Worm (Caenorhabditis elegans) whole organism, young adult: ENCODE results near the gene ctsa-1.1.

Source experiments
- B0019.2 ChIP-seq: fragments of 200-800 bp; sonication (Bioruptor generic); conservative IDR thresholded peaks from 2 replicates; pipeline ENCODE4 v1.3.6; 2022; ENCODE audit warnings: missing genetic modification reagents, missing genetic modification characterization, missing compliant biosample characterization
- aptf-2 ChIP-seq: fragments of 200-800 bp; sonication (Bioruptor generic); conservative IDR thresholded peaks from 2 replicates; pipeline ENCODE4 v1.3.6; 2022; ENCODE audit warnings: missing genetic modification reagents, missing genetic modification characterization, missing compliant biosample characterization
- cebp-2 ChIP-seq: fragments of 200-800 bp; sonication (Bioruptor generic); IDR thresholded peaks from 2 replicates; pipeline ENCODE4 v1.3.6; 2022; ENCODE audit warnings: missing genetic modification characterization, missing compliant biosample characterization
- efl-1 ChIP-seq: fragments of 150-350 bp; optimal IDR thresholded peaks from 2 replicates; lab custom pipeline; 2014; ENCODE audit warnings: missing biosample characterization, missing genetic modification reagents, missing genetic modification characterization
- lin-40 ChIP-seq: sonication (generic microtip); optimal IDR thresholded peaks from 2 replicates; lab custom pipeline; 2016; ENCODE audit warnings: missing genetic modification characterization, mild to moderate bottlenecking, missing compliant biosample characterization, missing genotype, missing genetic modification reagents
- madf-6 ChIP-seq: fragments of 200-800 bp; sonication (Bioruptor generic); IDR thresholded peaks from 2 replicates; pipeline ENCODE4 v1.3.6; 2022; ENCODE audit warnings: missing genetic modification reagents, missing genetic modification characterization, missing compliant biosample characterization
- rec-8 ChIP-seq, 2 experiments: sonication (generic microtip); optimal IDR thresholded peaks; 2 replicates each; lab custom pipeline; 2016; ENCODE audit warnings: mild to moderate bottlenecking in 2 of 2, missing genetic modification characterization in 2 of 2, missing genetic modification reagents in 2 of 2, missing genotype in 2 of 2, missing biosample characterization in 1 of 2, missing compliant biosample characterization in 1 of 2, moderate library complexity in 1 of 2
- unc-62 ChIP-seq: fragments of 150-350 bp; optimal IDR thresholded peaks from 2 replicates; lab custom pipeline; 2014; ENCODE audit warnings: missing biosample characterization, missing genetic modification reagents, missing genetic modification characterization

- TF ChIP-seq aptf-2 (GFP tag; lab: Robert Waterston, UW) = no peak
- TF ChIP-seq B0019.2 (GFP tag; lab: Robert Waterston, UW) = no peak
- no peak for TF ChIP-seq efl-1 (GFP tag; lab: Kevin White, UChicago)
- TF ChIP-seq cebp-2 (GFP tag; lab: Robert Waterston, UW) = no peak
- TF ChIP-seq rec-8 (tag; optimal IDR thresholded peaks at IDR 0.05; lab: Kevin White, UChicago) = no peak
- no peak for TF ChIP-seq lin-40 (tag; lab: Kevin White, UChicago)
- no peak for TF ChIP-seq unc-62
- no peak for TF ChIP-seq madf-6
Measured at ce11 chrII:4736585-4736984, 863 bp upstream of the ctsa-1.1 start.
